Worm (Caenorhabditis elegans) whole organism, early embryonic: ENCODE measurements around the gene C42D4.19.

Experiments used
- B0310.2 ChIP-seq: sonication (generic microtip); optimal IDR thresholded peaks from 2 replicates; lab custom pipeline; 2016; ENCODE audit warnings: mild to moderate bottlenecking, missing genetic modification characterization, missing compliant biosample characterization
- aly-1 ChIP-seq: sonication (generic microtip); optimal IDR thresholded peaks from 2 replicates; lab custom pipeline; 2016; ENCODE audit warnings: missing genetic modification characterization, missing compliant biosample characterization
- ama-1 ChIP-seq: fragments of 150-350 bp; optimal IDR thresholded peaks from 2 replicates; lab custom pipeline; 2014
- ets-7 ChIP-seq: sonication (generic microtip); optimal IDR thresholded peaks from 2 replicates; lab custom pipeline; 2016; ENCODE audit warnings: missing genotype, missing genetic modification characterization, missing compliant biosample characterization
- hmg-4 ChIP-seq: fragments of 200-800 bp; sonication (Bioruptor generic); optimal IDR thresholded peaks from 2 replicates; lab custom pipeline; 2018; ENCODE audit warnings: mild to moderate bottlenecking, missing genetic modification characterization, missing compliant biosample characterization
- pes-1 ChIP-seq: fragments of 200-800 bp; sonication (Bioruptor generic); IDR thresholded peaks from 2 replicates; pipeline ENCODE4 v1.3.6; 2022; ENCODE audit warnings: missing genetic modification reagents, missing genetic modification characterization, missing compliant biosample characterization
- scrt-1 ChIP-seq: fragments of 200-800 bp; sonication (Bioruptor generic); IDR thresholded peaks from 2 replicates; pipeline ENCODE4 v1.3.6; 2022; ENCODE audit warnings: missing genetic modification characterization, missing compliant biosample characterization
- tbx-11 ChIP-seq: fragments of 200-800 bp; sonication (Bioruptor generic); IDR thresholded peaks from 2 replicates; pipeline ENCODE4 v1.3.6; 2022; ENCODE audit warnings: missing genetic modification characterization, missing compliant biosample characterization

ce11 chrIV:7158161-7158560 lies 17.3 kb upstream of the C42D4.19 start:
- TF ChIP-seq pes-1 (GFP tag; lab: Robert Waterston, UW) (no peak), tbx-11 (GFP tag; lab: Robert Waterston, UW) (no peak), B0310.2 (tag; lab: Kevin White, UChicago) (no peak), scrt-1 (GFP tag; lab: Robert Waterston, UW) (no peak), ama-1 (lab: Kevin White, UChicago) (no peak), ets-7 (tag; lab: Kevin White, UChicago) (no peak), aly-1 (tag; lab: Kevin White, UChicago) (no peak), hmg-4 (GFP tag; lab: Kevin White, UChicago) (no peak)
